Worm (Caenorhabditis elegans) whole organism, L4 larva: Measurements from ENCODE around the gene F23F1.10.

Source experiments
- T20F7.1 ChIP-seq: fragments of 200-800 bp; sonication (Bioruptor generic); optimal IDR thresholded peaks from 2 replicates; lab custom pipeline; 2018; ENCODE audit warnings: mild to moderate bottlenecking, missing genetic modification characterization, missing compliant biosample characterization
- Y105C5A.15 ChIP-seq: fragments of 200-800 bp; sonication (Bioruptor generic); IDR thresholded peaks from 2 replicates; pipeline ENCODE4 v1.3.6; 2022; ENCODE audit warnings: missing genetic modification characterization, missing compliant biosample characterization
- arid-1 ChIP-seq: fragments of 200-800 bp; sonication (Bioruptor generic); conservative IDR thresholded peaks from 2 replicates; pipeline ENCODE4 v1.3.6; 2022; ENCODE audit warnings: missing genetic modification reagents, missing genetic modification characterization, missing compliant biosample characterization
- ceh-20 ChIP-seq: fragments of 200-800 bp; sonication (Bioruptor generic); IDR thresholded peaks from 2 replicates; pipeline ENCODE4 v1.3.6; 2022; ENCODE audit warnings: missing genetic modification reagents, missing genetic modification characterization, missing compliant biosample characterization
- lin-15B ChIP-seq: fragments of 150-350 bp; sonication (generic microtip); optimal IDR thresholded peaks from 3 replicates; lab custom pipeline; 2014; ENCODE audit warnings: missing biosample characterization, missing genetic modification characterization
- nhr-76 ChIP-seq: fragments of 150-350 bp; optimal IDR thresholded peaks from 2 replicates; lab custom pipeline; 2014; ENCODE audit warnings: missing biosample characterization, missing genetic modification characterization
- pqm-1 ChIP-seq: sonication (generic microtip); optimal IDR thresholded peaks from 2 replicates; lab custom pipeline; 2017; ENCODE audit warnings: missing biosample characterization, missing genetic modification characterization
- unc-39 ChIP-seq: sonication (generic microtip); optimal IDR thresholded peaks from 2 replicates; lab custom pipeline; 2017; ENCODE audit warnings: missing biosample characterization, missing genetic modification characterization
- unc-62 ChIP-seq, 3 experiments: fragments of 150-350 bp in 1 of 3; sonication (generic microtip); optimal IDR thresholded peaks in 2 of 3; peaks in 1 of 3; 1 replicate in 1 of 3; 2 replicates in 2 of 3; lab custom pipeline; 2014 to 2017; ENCODE audit warnings: missing biosample characterization in 3 of 3, missing genetic modification characterization in 3 of 3, missing genetic modification reagents in 3 of 3, missing genotype in 1 of 3
- zag-1 ChIP-seq: fragments of 150-350 bp; optimal IDR thresholded peaks from 2 replicates; lab custom pipeline; 2014; ENCODE audit warnings: missing biosample characterization, missing genetic modification characterization

DNA sequence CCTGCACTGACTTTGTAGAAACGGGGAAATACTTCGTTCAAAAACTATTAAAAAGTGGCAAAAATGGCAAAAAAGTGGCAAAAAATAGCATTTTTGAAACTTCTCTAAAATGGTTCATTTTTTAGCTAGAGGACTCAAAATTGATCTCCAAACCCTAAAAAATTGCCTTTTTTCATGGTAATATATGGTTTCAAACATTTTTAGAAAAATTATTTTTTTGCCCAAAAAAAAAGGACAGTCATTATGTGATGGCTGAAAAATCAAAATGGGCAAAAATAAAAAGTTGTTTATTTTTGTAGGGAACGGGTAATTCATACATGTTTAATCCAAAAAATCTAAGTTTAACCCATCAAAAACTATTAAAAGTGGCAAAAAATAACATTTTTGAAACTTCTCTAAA lies 46.2 kb upstream of the F23F1.10 start:
- TF ChIP-seq T20F7.1 (GFP tag; lab: Kevin White, UChicago) = no peak
- TF ChIP-seq arid-1 (GFP tag; lab: Robert Waterston, UW) = no peak
- no peak for TF ChIP-seq lin-15B (tag; lab: Kevin White, UChicago)
- TF ChIP-seq Y105C5A.15 (GFP tag; lab: Robert Waterston, UW) = no peak
- TF ChIP-seq nhr-76 (tag; lab: Kevin White, UChicago) = no peak
- TF ChIP-seq unc-39 (tag; lab: Kevin White, UChicago) = no peak
- TF ChIP-seq pqm-1 (tag; lab: Kevin White, UChicago) = no peak
- TF ChIP-seq ceh-20 (GFP tag; lab: Robert Waterston, UW) = no peak
- TF ChIP-seq zag-1 (tag; lab: Kevin White, UChicago) = no peak
- TF ChIP-seq unc-62 (GFP tag; optimal IDR thresholded peaks at IDR 0.05 in 1 of 2; lab: Kevin White, UChicago) = no peak
- TF ChIP-seq unc-62 (tag; optimal IDR thresholded peaks at IDR 0.05; lab: Kevin White, UChicago) = no peak
